Fruit fly (Drosophila melanogaster): ENCODE results near the gene ssx.

ssx gene

DNA sequence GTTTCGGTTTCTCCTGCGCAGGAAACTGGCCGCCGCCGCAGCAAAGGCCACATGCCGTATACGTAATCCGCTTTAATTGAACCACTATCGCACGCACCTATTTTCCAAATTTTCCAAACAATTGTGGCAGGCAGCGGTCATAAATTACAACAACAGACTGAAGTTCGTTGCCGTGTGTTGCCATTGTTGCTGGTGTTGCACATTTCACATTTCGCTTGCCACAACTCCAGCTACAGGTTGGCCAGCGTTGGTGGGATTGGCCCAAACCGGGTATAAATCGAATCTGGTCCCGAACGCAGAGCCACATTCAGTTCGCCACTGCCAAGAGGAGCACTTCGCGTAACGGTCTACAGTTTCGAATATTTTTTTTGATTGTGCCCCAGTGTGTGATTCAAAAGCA, 1.4 kb upstream of the ssx start, which contains the start of gene CG14770:
CG14770 (plus strand) TSS at position 301 of the 400 bp plus-strand sequence.
- TF ChIP-seq CG8478 (optimal IDR thresholded peaks at IDR 0.05) (no peak), pan (optimal IDR thresholded peaks at IDR 0.05) (no peak), usp (GFP tag; optimal IDR thresholded peaks at IDR 0.05) (no peak), psq (optimal IDR thresholded peaks at IDR 0.05) (no peak), Dll (optimal IDR thresholded peaks at IDR 0.05) (no peak), EcR (GFP tag; optimal IDR thresholded peaks at IDR 0.05) (no peak)

DNA sequence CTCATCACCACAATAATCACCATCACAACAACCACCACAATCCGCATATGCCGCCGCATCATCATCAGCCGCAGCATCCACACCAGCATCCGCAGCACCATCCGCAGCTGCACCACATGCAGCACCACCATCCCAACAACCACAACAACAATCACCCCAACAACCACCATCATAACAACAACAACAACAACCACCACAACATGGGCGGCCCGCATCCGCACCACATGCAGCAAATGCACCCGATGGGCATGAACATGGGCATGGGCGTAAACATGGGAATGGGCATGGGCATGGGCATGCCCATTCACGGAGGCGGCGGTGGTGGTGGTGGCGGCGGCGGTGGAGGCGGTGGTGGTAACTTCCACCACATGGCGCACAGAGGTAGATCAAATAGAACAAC, 2.3 kb downstream of the ssx start:
- TF ChIP-seq psq (optimal IDR thresholded peaks at IDR 0.05) (no peak), usp (GFP tag; optimal IDR thresholded peaks at IDR 0.05) (no peak), pan (optimal IDR thresholded peaks at IDR 0.05) (no peak), EcR (GFP tag; optimal IDR thresholded peaks at IDR 0.05) (no peak)

DNA sequence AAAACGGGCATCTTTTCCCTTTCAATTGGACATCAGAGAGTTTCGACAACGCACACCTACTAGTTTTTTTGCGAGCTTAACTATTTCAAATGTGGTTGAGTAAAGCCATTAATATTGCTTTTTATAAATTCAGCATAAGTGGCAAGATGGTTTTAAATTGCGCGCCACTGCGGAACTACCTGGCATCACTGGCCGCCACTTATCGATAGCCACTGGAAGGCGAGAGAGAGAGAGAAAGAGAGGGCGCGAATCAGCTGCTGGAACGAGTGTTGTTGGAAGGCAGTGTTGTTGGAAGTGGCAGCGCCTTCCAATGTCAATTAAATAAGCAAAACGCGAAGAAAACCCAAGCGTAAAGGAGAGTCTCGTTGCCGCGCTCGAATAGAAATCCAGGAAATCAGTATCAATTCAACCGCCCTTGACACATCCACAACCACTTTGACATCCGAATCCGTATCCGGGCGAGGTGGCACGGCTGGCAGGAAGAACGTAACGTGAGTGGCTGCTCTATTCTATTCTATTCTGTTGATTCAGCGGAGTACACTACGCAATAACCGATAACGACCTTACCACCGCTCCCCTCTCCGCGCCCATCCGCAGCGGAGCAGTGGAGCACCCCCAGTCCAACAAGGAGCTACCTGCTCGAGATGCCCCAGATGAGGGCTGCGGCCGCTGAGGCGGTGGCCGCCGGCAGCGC, 5.0 kb downstream of the ssx start, which contains the start of gene AMPKalpha:
AMPKalpha (plus strand) TSS at position 272 of the 694 bp plus-strand sequence.
- TF ChIP-seq pan (optimal IDR thresholded peaks at IDR 0.05): no peak
- TF ChIP-seq Dll (optimal IDR thresholded peaks at IDR 0.05): no peak
- TF ChIP-seq CG8478 (optimal IDR thresholded peaks at IDR 0.05): no peak
- no peak for TF ChIP-seq usp (GFP tag; optimal IDR thresholded peaks at IDR 0.05)
- no peak for TF ChIP-seq psq (optimal IDR thresholded peaks at IDR 0.05)
- TF ChIP-seq EcR (GFP tag; optimal IDR thresholded peaks at IDR 0.05): no peak

DNA sequence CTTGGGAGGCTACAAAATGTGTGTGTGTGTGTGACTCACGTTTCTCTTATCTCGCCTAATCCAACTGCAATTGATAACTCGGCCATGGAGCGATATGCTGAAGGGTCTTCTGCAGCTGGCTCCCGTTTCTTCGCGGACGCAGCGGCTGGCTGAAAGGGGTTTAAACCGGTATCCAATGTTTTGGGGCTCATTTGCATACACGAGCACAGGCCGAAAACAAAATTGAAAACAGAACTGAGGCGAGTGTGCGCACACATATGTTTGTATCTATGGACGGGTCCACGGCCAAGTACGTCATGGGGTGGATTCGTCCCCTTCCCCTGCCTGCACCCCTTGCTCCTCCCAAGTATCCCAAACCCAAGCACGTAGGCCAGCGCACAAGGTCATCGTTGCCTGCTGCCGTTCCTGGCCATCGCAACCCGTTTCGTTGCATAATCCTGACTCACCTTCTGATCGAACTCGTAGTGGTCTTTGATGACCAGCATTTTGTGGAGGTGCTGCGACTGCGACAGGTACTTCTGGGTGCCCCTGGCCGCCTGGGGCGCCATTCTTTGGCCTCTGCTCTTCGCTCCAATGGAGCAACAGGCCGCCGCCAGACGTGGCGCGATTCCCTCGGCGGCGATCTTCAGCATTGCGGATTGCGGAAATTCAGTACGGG, 9.4 kb downstream of the ssx start:
- TF ChIP-seq EcR (GFP tag; optimal IDR thresholded peaks at IDR 0.05) (no peak), pan (optimal IDR thresholded peaks at IDR 0.05) (no peak), usp (GFP tag; optimal IDR thresholded peaks at IDR 0.05) (no peak), CG8478 (optimal IDR thresholded peaks at IDR 0.05) (no peak), Dll (optimal IDR thresholded peaks at IDR 0.05) (no peak), psq (optimal IDR thresholded peaks at IDR 0.05) (no peak)

DNA sequence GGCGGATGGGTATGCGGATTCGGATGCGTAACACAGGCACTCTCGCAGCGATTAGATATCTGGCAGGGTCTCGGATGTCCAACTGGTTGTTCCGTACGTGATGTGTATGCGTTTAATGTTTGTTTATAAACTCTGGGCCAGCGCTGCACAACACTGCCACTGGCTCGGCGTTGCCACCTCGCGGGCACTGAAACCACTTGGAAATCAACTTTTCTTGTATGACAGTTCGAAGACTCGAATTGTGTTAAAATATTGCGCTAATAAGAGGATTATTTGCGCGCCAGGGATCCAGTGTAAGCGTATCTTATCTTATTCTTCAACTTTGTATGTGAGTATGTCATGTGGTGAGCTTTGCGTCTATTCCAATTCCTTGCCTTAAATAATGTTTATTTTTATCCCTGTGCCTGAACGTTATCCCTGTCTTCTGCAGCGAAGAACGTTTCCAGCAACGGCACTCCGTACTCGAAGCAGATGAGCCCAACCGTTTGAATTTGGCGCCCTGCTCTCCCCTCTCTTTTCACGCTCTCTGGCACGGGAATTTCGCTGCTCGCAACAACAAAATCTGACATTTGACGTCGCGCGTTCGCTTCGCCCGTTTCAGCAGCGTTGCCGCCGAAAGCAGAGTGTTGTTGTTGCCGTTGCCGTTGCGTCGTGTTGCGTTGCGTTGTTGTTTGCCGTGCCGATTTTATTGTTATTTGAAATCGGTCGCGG, 10.1 kb downstream of the ssx start, which contains the start of the genes CG3719 and CG32813:
CG3719 (minus strand) TSS at position 131 of the 711 bp plus-strand sequence.
CG32813 (plus strand) TSS at position 565 of the 711 bp plus-strand sequence.
- TF ChIP-seq pan (optimal IDR thresholded peaks at IDR 0.05) (no peak), psq (optimal IDR thresholded peaks at IDR 0.05) (no peak), Dll (optimal IDR thresholded peaks at IDR 0.05) (peak; percentile 4), usp (GFP tag; optimal IDR thresholded peaks at IDR 0.05) (no peak), EcR (GFP tag; optimal IDR thresholded peaks at IDR 0.05) (no peak), CG8478 (optimal IDR thresholded peaks at IDR 0.05) (no peak)

DNA sequence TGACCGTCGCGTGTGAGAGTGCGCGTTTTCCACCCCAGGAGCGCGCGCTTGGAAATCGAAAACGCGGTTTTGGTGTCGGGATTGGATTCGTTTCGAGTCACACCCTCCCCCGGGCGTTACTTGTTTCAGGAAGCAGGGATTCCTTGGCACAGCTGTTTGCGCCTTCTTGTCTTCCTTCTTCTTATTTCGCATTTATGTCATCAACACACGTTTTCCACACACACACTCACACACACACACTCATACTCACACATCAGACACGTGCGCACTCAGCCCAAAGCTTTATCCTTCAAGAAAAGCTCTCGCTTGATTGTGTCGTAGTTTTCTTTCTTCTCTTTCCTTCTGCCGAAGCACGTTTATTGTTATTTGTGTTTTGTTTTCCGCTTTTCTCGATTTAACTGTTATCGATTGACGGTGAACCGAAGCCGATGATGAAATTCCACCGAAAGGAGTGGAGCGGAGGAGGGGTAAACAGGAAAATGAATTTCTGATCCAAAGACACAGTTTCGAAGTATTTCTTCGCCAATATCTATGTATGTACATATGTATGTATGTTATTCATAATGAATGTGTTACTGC, 11.1 kb downstream of the ssx start:
- TF ChIP-seq EcR (GFP tag; optimal IDR thresholded peaks at IDR 0.05) (no peak), Dll (optimal IDR thresholded peaks at IDR 0.05) (no peak), pan (optimal IDR thresholded peaks at IDR 0.05) (no peak), CG8478 (optimal IDR thresholded peaks at IDR 0.05) (no peak)

DNA sequence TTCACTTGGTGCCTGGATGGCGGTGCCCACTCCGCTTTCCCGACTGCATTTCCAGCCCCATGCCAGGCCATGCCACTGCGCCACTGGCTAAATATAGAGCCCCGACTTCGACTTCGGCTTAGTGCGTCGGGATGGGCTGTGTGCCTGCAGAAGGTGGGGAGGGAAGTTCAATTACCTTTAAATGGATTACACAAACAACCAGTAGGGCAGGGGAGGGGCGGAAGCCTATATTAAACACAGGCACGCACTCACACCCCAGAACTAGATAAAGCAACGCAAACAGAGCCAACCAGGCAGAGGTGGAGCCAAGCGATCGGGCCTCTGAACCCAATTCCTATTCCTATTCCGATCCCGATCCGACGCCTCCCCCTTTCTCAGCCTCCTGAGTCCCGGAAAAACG, 12.1 kb downstream of the ssx start:
- TF ChIP-seq pan (optimal IDR thresholded peaks at IDR 0.05): no peak
- TF ChIP-seq Dll (optimal IDR thresholded peaks at IDR 0.05): no peak
- TF ChIP-seq psq (optimal IDR thresholded peaks at IDR 0.05): no peak
- no peak for TF ChIP-seq usp (GFP tag; optimal IDR thresholded peaks at IDR 0.05)
- no peak for TF ChIP-seq EcR (GFP tag; optimal IDR thresholded peaks at IDR 0.05)
- TF ChIP-seq CG8478 (optimal IDR thresholded peaks at IDR 0.05): no peak

DNA sequence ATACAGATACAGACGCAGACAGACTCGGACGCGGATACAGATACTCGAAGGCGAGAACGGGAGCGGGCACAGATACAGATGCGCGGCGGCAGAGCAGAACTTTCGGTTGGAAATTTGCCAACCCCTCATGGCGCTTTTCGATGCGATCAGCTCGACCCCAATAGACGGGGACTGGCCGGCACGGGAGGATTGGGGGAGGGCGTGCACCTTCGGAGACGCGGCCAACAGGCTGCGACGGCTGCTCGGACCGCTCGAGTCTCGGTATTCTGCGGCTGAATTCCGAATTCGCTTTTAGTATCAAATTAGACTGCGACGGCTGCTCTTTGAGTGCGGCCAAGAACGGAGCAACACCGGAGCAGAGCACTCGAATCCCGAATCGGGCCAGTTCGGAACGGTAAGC, 13.9 kb downstream of the ssx start:
- TF ChIP-seq pan (optimal IDR thresholded peaks at IDR 0.05): no peak
- no peak for TF ChIP-seq usp (GFP tag; optimal IDR thresholded peaks at IDR 0.05)
- TF ChIP-seq CG8478 (optimal IDR thresholded peaks at IDR 0.05): no peak
- no peak for TF ChIP-seq psq (optimal IDR thresholded peaks at IDR 0.05)
- no peak for TF ChIP-seq Dll (optimal IDR thresholded peaks at IDR 0.05)
- TF ChIP-seq EcR (GFP tag; optimal IDR thresholded peaks at IDR 0.05): no peak

DNA sequence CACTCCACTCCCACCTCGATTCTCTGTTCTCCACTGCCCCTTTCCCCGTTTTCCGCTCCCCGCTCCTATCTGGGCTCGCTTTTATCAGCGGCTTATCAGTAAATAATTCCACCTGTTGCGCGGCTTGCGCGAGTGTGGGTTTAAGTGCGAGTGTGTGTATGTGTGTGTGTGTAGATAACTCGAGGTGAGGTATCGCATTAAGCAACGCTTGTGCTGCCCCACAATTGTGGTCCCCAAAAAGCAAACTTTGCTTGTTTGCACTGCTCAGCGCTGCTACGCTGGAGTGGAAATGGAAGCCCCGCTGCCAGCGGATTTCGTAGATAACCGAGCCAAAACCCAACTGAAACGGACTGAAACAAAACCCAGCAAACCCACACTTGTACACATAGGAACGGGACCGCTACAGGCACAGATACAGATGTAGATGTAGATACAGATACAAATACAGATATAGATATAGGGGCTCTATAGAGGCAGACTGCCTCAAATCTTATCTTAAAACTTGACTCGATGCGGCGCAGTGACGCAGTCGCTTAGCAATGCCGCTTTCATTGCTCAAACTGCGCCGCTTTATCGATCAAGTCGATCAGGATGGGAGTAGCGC, 16.9 kb downstream of the ssx start:
- TF ChIP-seq pan (optimal IDR thresholded peaks at IDR 0.05) (no peak), Dll (optimal IDR thresholded peaks at IDR 0.05) (no peak), usp (GFP tag; optimal IDR thresholded peaks at IDR 0.05) (no peak), EcR (GFP tag; optimal IDR thresholded peaks at IDR 0.05) (no peak), psq (optimal IDR thresholded peaks at IDR 0.05) (no peak), CG8478 (optimal IDR thresholded peaks at IDR 0.05) (no peak)

DNA sequence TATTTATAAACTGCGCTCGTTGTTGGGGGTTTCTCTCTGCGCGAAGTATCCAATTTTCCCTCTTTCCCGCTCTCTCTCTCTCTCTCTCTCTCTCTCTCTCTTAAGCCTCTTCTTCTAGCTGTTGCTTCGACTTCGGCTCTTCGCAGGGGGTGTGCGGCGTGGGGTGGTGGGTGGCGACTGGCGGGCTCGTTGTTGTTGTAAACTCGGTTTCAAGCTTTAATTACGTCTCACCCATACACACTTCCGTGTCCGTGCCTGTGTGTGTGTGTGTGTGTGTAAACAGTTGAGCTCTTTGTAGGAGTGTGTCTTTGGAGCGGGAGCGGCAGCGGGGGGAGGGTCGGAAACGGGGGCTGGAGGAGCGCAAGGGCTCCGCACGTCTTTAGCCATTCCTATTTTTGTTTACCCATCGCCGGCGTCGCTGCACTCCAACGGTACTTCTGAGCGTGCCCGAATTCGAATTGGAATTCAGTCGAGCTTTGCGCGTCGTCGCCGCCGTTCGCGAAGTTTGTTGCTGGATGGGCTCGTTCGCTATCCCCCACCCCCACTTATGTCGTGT, 17.8 kb downstream of the ssx start:
- TF ChIP-seq CG8478 (optimal IDR thresholded peaks at IDR 0.05): no peak
- peak; percentile 90 for TF ChIP-seq Dll (optimal IDR thresholded peaks at IDR 0.05)
- TF ChIP-seq psq (optimal IDR thresholded peaks at IDR 0.05): no peak

DNA sequence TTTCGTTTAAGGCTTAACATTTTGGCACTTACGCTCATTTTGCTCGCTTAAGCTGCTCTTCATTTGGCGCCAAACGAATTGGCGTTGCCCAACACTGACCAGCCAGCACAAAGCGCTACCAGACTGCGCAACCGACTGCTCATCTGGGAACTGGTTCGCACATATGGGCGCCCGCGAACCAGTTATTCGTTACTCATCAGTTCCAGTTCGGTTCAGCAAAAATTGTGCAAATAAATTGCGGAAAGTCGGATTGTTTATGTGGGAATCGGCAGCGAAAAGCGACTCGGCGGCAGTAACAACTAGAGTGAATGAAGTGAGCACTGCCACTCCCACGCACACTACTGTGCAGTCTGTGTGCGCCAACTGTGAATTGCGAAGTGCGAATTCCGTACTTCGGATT, 22.5 kb downstream of the ssx start, which contains the start of gene Rilpl:
Rilpl (plus strand) TSS at position 180 of the 400 bp plus-strand sequence.
- no peak for TF ChIP-seq EcR (GFP tag; optimal IDR thresholded peaks at IDR 0.05)
- TF ChIP-seq CG8478 (optimal IDR thresholded peaks at IDR 0.05): no peak
- no peak for TF ChIP-seq psq (optimal IDR thresholded peaks at IDR 0.05)
- TF ChIP-seq Dll (optimal IDR thresholded peaks at IDR 0.05): no peak
- no peak for TF ChIP-seq usp (GFP tag; optimal IDR thresholded peaks at IDR 0.05)
- TF ChIP-seq pan (optimal IDR thresholded peaks at IDR 0.05): no peak
